Fruit fly (Drosophila melanogaster): Measurements from ENCODE around the gene JMJD7.

JMJD7 gene

dm6 chr3L:13410999-13411398 lies 39.1 kb downstream of the JMJD7 start:
- TF ChIP-seq Hr3 (GFP tag; optimal IDR thresholded peaks at IDR 0.05) (peak; percentile 33), CG4730 (GFP tag; IDR thresholded peaks at IDR 0.05) (no peak), Gsc (GFP tag; IDR thresholded peaks at IDR 0.05) (no peak), sug (tag; optimal IDR thresholded peaks at IDR 0.05) (peak; percentile 29), NC2β (GFP tag; optimal IDR thresholded peaks at IDR 0.05) (no peak), mam (GFP tag; optimal IDR thresholded peaks at IDR 0.05) (peak; percentile 43), CG2199 (GFP tag; IDR thresholded peaks at IDR 0.05) (peak; percentile 65; the same call in 1 of the 3 replicates), CG15073 (GFP tag; optimal IDR thresholded peaks at IDR 0.05) (no peak), Dip2 (GFP tag; IDR thresholded peaks at IDR 0.05) (peak; percentile 99), CG17359 (tag; optimal IDR thresholded peaks at IDR 0.05) (peak; percentile 54), CG1647 (GFP tag; optimal IDR thresholded peaks at IDR 0.05) (peak; percentile 20), Chrac-16 (GFP tag; optimal IDR thresholded peaks at IDR 0.05) (peak; percentile 66), CG10979 (tag; optimal IDR thresholded peaks at IDR 0.05) (peak; percentile 100), Med (GFP tag) (peak; percentile 90), CG9876 (GFP tag; optimal IDR thresholded peaks at IDR 0.05) (peak; percentile 24), nau (GFP tag; optimal IDR thresholded peaks at IDR 0.05) (no peak), dmrt11E (tag; optimal IDR thresholded peaks at IDR 0.05) (peak; percentile 19), fu2 (GFP tag; optimal IDR thresholded peaks at IDR 0.05) (no peak), tin (GFP tag; optimal IDR thresholded peaks at IDR 0.05) (peak; percentile 43), CG17912 (GFP tag; optimal IDR thresholded peaks at IDR 0.05) (no peak), sim (GFP tag; IDR thresholded peaks at IDR 0.05) (no peak), Aef1 (GFP tag; IDR thresholded peaks at IDR 0.05) (0 out of 3 replicates have a peak, but pooled peaks have one; percentile 16), slp2 (GFP tag; optimal IDR thresholded peaks at IDR 0.05) (no peak), Atf-2 (GFP tag; optimal IDR thresholded peaks at IDR 0.05) (no peak), CG14667 (GFP tag; IDR thresholded peaks at IDR 0.05) (no peak), Ets97D (GFP tag; optimal IDR thresholded peaks at IDR 0.05) (peak; percentile 14), CG2129 (GFP tag; IDR thresholded peaks at IDR 0.05; ENCODE audit: partially characterized antibody) (no peak), CG3995 (GFP tag; optimal IDR thresholded peaks at IDR 0.05) (peak; percentile 77), pnt (GFP tag; optimal IDR thresholded peaks at IDR 0.05) (peak; percentile 29), CG14710 (tag; optimal IDR thresholded peaks at IDR 0.05) (peak; percentile 25), Dp (GFP tag; optimal IDR thresholded peaks at IDR 0.05) (peak; percentile 31), H15 (GFP tag; IDR thresholded peaks at IDR 0.05) (0 out of 3 replicates have a peak, but pooled peaks have one; percentile 9), nmo (GFP tag; optimal IDR thresholded peaks at IDR 0.05) (peak; percentile 58), CG1602 (GFP tag; optimal IDR thresholded peaks at IDR 0.05) (peak; percentile 43), kni (GFP tag; optimal IDR thresholded peaks at IDR 0.05) (no peak), stwl (tag; optimal IDR thresholded peaks at IDR 0.05) (peak; percentile 61), Hsf (GFP tag; optimal IDR thresholded peaks at IDR 0.05) (peak; percentile 50), CG15479 (GFP tag; optimal IDR thresholded peaks at IDR 0.05) (no peak), Hr78 (GFP tag; optimal IDR thresholded peaks at IDR 0.05) (no peak), gfzf (GFP tag; optimal IDR thresholded peaks at IDR 0.05) (peak; percentile 7), CG33557 (GFP tag; optimal IDR thresholded peaks at IDR 0.05) (no peak), CG9817 (tag; optimal IDR thresholded peaks at IDR 0.05) (peak; percentile 48), B-H2 (GFP tag; optimal IDR thresholded peaks at IDR 0.05) (no peak), Elba2 (GFP tag; optimal IDR thresholded peaks at IDR 0.05) (peak; percentile 97), en (GFP tag; optimal IDR thresholded peaks at IDR 0.05) (no peak), CG11504 (tag; optimal IDR thresholded peaks at IDR 0.05) (peak; percentile 44), CG18764 (GFP tag; optimal IDR thresholded peaks at IDR 0.05) (peak; percentile 15), NFAT (GFP tag; IDR thresholded peaks at IDR 0.05) (peak; percentile 38; the same call in 1 of the 2 replicates), trem (tag; optimal IDR thresholded peaks at IDR 0.05) (peak; percentile 57), CTCF (GFP tag; optimal IDR thresholded peaks at IDR 0.05) (peak; percentile 99), Myb (GFP tag; optimal IDR thresholded peaks at IDR 0.05) (peak; percentile 2), kay (GFP tag; optimal IDR thresholded peaks at IDR 0.05) (peak; percentile 21)

All from whole organism, embryonic.